Worm (Caenorhabditis elegans) whole organism, mixed stage, embryonic: Measurements from ENCODE around the gene sru-1.

Source experiments
- bed-3 ChIP-seq: fragments of 200-800 bp; sonication (Bioruptor generic); optimal IDR thresholded peaks from 3 replicates; lab custom pipeline; 2018; ENCODE audit warnings: mild to moderate bottlenecking, missing genetic modification characterization, moderate library complexity, missing compliant biosample characterization
- blmp-1 ChIP-seq: fragments of 150-350 bp; optimal IDR thresholded peaks from 2 replicates; lab custom pipeline; 2014; ENCODE audit warnings: missing biosample characterization, missing genetic modification characterization
- ceh-39 ChIP-seq: fragments of 150-350 bp; optimal IDR thresholded peaks from 2 replicates; lab custom pipeline; 2014; ENCODE audit warnings: missing biosample characterization, missing genetic modification characterization
- ceh-83 ChIP-seq: fragments of 200-800 bp; sonication (Bioruptor generic); optimal IDR thresholded peaks from 2 replicates; lab custom pipeline; 2018; ENCODE audit warnings: mild to moderate bottlenecking, missing genetic modification characterization, missing compliant biosample characterization
- ces-1 ChIP-seq: fragments of 150-350 bp; optimal IDR thresholded peaks from 2 replicates; lab custom pipeline; 2014; ENCODE audit warnings: missing biosample characterization, missing genetic modification reagents, missing genetic modification characterization
- cnd-1 ChIP-seq: fragments of 200-800 bp; sonication (Bioruptor generic); optimal IDR thresholded peaks from 2 replicates; lab custom pipeline; 2018; ENCODE audit warnings: mild to moderate bottlenecking, missing genetic modification characterization, missing compliant biosample characterization
- elt-1 ChIP-seq: sonication (generic microtip); optimal IDR thresholded peaks from 2 replicates; lab custom pipeline; 2017; ENCODE audit warnings: missing genetic modification characterization, mild to moderate bottlenecking, missing compliant biosample characterization, antibody characterized with exemption, moderate library complexity, borderline replicate concordance; ENCODE audit not compliant: insufficient read depth
- elt-3 ChIP-seq: fragments of 150-350 bp; optimal IDR thresholded peaks from 2 replicates; lab custom pipeline; 2014; ENCODE audit warnings: missing biosample characterization, missing genetic modification characterization
- flh-1 ChIP-seq: fragments of 200-800 bp; sonication (Bioruptor generic); optimal IDR thresholded peaks from 2 replicates; lab custom pipeline; 2018; ENCODE audit warnings: mild to moderate bottlenecking, missing genetic modification characterization, moderate library complexity, missing compliant biosample characterization
- ham-2 ChIP-seq: fragments of 200-800 bp; sonication (Bioruptor generic); optimal IDR thresholded peaks from 2 replicates; lab custom pipeline; 2018; ENCODE audit warnings: mild to moderate bottlenecking, missing genetic modification characterization, missing compliant biosample characterization
- hlh-1 ChIP-seq: fragments of 150-350 bp; optimal IDR thresholded peaks from 2 replicates; lab custom pipeline; 2014; ENCODE audit warnings: missing biosample characterization, missing genetic modification reagents, missing genetic modification characterization
- lin-13 ChIP-seq: fragments of 150-350 bp; optimal IDR thresholded peaks from 2 replicates; lab custom pipeline; 2014; ENCODE audit warnings: missing biosample characterization, missing genetic modification characterization
- lin-32 ChIP-seq: fragments of 200-800 bp; sonication (Bioruptor generic); optimal IDR thresholded peaks from 2 replicates; lab custom pipeline; 2018; ENCODE audit warnings: mild to moderate bottlenecking, missing genetic modification characterization, missing compliant biosample characterization
- lsy-2 ChIP-seq: fragments of 150-350 bp; optimal IDR thresholded peaks from 2 replicates; lab custom pipeline; 2014; ENCODE audit warnings: missing biosample characterization, missing genetic modification characterization
- mab-5 ChIP-seq: fragments of 150-350 bp; optimal IDR thresholded peaks from 2 replicates; lab custom pipeline; 2014; ENCODE audit warnings: missing biosample characterization, missing genetic modification characterization
- mep-1 ChIP-seq: fragments of 150-350 bp; optimal IDR thresholded peaks from 2 replicates; lab custom pipeline; 2017; ENCODE audit warnings: missing biosample characterization, missing genetic modification reagents, missing genetic modification characterization, inconsistent platforms
- mls-2 ChIP-seq: sonication (generic microtip); optimal IDR thresholded peaks from 2 replicates; lab custom pipeline; 2016; ENCODE audit warnings: mild to moderate bottlenecking, missing genetic modification characterization, moderate library complexity, missing compliant biosample characterization
- nhr-12 ChIP-seq: fragments of 150-350 bp; optimal IDR thresholded peaks from 2 replicates; lab custom pipeline; 2014; ENCODE audit warnings: missing biosample characterization, missing genetic modification characterization
- nhr-2 ChIP-seq: fragments of 150-350 bp; optimal IDR thresholded peaks from 2 replicates; lab custom pipeline; 2014; ENCODE audit warnings: missing biosample characterization, missing genetic modification characterization
- nhr-237 ChIP-seq: fragments of 150-350 bp; optimal IDR thresholded peaks from 2 replicates; lab custom pipeline; 2014; ENCODE audit warnings: missing biosample characterization, missing genetic modification characterization
- nhr-28 ChIP-seq: fragments of 150-350 bp; optimal IDR thresholded peaks from 2 replicates; lab custom pipeline; 2014; ENCODE audit warnings: missing biosample characterization, missing genetic modification characterization
- sem-2 ChIP-seq: fragments of 200-800 bp; sonication (Bioruptor generic); optimal IDR thresholded peaks from 2 replicates; lab custom pipeline; 2018; ENCODE audit warnings: mild to moderate bottlenecking, missing genetic modification characterization, missing compliant biosample characterization
- snpc-4 ChIP-seq: fragments of 150-350 bp; optimal IDR thresholded peaks from 2 replicates; lab custom pipeline; 2014; ENCODE audit warnings: missing biosample characterization, missing genetic modification characterization
- tbx-8 ChIP-seq: fragments of 200-800 bp; sonication (Bioruptor generic); optimal IDR thresholded peaks from 2 replicates; lab custom pipeline; 2018; ENCODE audit warnings: mild to moderate bottlenecking, missing genetic modification characterization, moderate library complexity, missing compliant biosample characterization
- unc-120 ChIP-seq: sonication (generic microtip); optimal IDR thresholded peaks from 2 replicates; lab custom pipeline; 2017; ENCODE audit warnings: missing genetic modification characterization, missing compliant biosample characterization; ENCODE audit not compliant: poor library complexity, severe bottlenecking
- unc-39 ChIP-seq: fragments of 150-350 bp; optimal IDR thresholded peaks from 2 replicates; lab custom pipeline; 2014; ENCODE audit warnings: missing biosample characterization, missing genetic modification characterization
- zip-8 ChIP-seq: fragments of 150-350 bp; optimal IDR thresholded peaks from 2 replicates; lab custom pipeline; 2014; ENCODE audit warnings: missing biosample characterization, missing genetic modification characterization

The sru-1 gene

DNA sequence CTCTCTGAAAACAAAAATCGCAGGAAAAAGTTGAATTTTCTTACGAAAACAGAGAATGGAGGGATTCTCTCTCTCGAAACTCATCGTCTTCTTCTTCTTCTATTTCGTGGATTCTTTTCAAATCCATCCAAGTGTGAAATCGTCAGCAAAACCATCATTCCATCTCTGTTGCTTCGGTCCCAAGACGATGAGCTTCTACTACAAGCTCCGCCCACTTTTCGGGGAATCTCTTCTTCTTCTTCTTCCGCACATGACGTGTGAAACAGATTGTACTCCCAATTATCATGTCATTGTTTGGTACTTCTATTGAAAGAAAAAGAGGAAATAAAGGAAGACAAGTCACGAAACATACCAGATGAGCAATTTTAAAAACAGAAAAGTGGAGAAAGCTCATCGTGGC is 34.7 kb downstream of the sru-1 start:
- TF ChIP-seq sem-2 (GFP tag; lab: Kevin White, UChicago) (no peak), zip-8 (tag; lab: Kevin White, UChicago) (no peak), mls-2 (tag; lab: Kevin White, UChicago) (no peak), elt-1 (tag; lab: Kevin White, UChicago) (no peak), ham-2 (GFP tag; lab: Kevin White, UChicago) (no peak)
- TF ChIP-seq, all 35 proteins: peak for 0

DNA sequence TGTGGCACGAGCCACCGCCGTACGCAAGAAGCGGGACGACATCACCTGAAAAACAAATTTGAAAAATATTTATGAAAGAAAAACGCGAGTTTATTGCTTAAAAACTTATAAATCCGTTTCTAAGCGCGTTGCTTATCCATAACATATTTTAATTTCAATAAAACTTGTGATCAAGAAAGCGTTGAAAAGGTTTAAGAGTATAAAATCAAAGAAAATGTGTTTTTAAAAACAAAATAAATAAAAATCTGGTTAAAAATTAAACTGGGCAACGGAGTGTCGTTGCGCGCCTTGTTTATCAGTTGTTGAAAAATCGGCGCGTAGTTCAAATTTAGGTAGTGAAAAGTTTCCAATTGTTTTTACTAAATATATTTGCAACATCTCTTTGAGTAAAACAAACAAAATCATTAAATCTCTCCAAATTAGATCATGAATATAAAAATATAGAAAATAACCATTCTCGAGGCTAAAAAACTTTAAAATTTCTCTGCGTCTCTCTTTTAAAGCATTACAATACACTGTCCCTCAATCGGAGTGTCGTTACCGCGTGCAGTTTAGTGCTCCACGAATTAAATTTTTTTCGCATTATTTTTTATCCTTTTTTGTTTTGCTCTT is 36.5 kb downstream of the sru-1 start, which contains the start of gene ndua-5:
Gene ndua-5, minus strand, starts transcription at position 51 of the 612 bp plus-strand sequence.
- TF ChIP-seq lsy-2 (tag; lab: Kevin White, UChicago) (peak; percentile 52), nhr-237 (tag; lab: Kevin White, UChicago) (peak; percentile 29), elt-3 (no peak), nhr-2 (no peak), lin-32 (no peak), ces-1 (peak; percentile 36), ham-2 (GFP tag; lab: Kevin White, UChicago) (no peak)

ce11 chrIV:9525682-9526416 is 37.4 kb downstream of the sru-1 start, which contains the start of gene elo-1:
TSS of gene elo-1 (plus strand) at chrIV:9526366.
- TF ChIP-seq hlh-1 (tag; lab: Kevin White, UChicago), result peak; percentile 10
- no peak for TF ChIP-seq nhr-12 (tag; lab: Kevin White, UChicago)
- no peak for TF ChIP-seq zip-8 (tag; lab: Kevin White, UChicago)
- no peak for TF ChIP-seq lin-13 (tag; lab: Kevin White, UChicago)
- no peak for TF ChIP-seq ham-2 (GFP tag; lab: Kevin White, UChicago)

DNA sequence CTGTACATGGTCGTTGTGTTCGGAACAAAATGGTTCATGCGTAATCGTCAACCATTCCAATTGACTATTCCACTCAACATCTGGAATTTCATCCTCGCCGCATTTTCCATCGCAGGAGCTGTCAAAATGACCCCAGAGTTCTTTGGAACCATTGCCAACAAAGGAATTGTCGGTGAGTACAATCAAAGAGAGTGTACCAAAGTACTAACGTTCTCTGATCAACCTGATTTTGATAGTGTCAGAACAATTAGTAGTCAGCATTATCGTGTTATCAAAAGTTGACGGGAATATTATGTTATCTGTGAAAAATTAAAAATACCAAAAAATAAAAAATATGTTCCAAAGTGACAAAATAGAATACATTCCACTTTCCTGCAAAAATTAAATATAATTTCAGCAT is 38.6 kb downstream of the sru-1 start:
- no peak for TF ChIP-seq ceh-83 (GFP tag; lab: Kevin White, UChicago)
- TF ChIP-seq ces-1, result no peak
- TF ChIP-seq nhr-28 (tag; lab: Kevin White, UChicago), result no peak
- no peak for TF ChIP-seq mls-2 (tag; lab: Kevin White, UChicago)
- TF ChIP-seq mab-5 (tag; lab: Kevin White, UChicago), result no peak
- TF ChIP-seq lin-32, result no peak
- TF ChIP-seq nhr-237 (tag; lab: Kevin White, UChicago), result no peak
- no peak for TF ChIP-seq cnd-1
- TF ChIP-seq hlh-1 (tag; lab: Kevin White, UChicago), result no peak
- TF ChIP-seq ceh-39 (tag; lab: Kevin White, UChicago), result no peak
- TF ChIP-seq elt-1 (tag; lab: Kevin White, UChicago), result no peak

DNA sequence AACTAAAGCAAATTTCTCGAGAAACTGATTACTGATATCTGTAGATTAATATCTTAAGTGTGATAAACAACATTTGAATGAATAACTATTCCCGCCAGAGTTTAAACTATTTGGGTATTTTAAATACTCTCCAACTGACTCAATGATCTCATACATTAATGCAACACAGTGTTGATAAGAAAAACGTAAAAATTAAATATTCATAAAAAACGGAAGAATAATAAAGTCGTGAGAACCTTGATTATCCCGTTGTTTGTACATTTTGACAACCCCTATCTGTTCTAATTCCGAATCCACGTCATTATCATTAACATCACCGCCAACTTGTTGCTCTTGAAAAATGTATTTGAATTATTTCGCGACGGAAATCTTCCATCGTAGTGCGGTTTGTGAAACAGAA is 41.2 kb downstream of the sru-1 start, which contains the start of gene elo-7:
Gene elo-7, plus strand, starts transcription at position 301 of the 400 bp plus-strand sequence.
- TF ChIP-seq snpc-4 (tag; lab: Kevin White, UChicago) (no peak), sem-2 (GFP tag; lab: Kevin White, UChicago) (no peak), cnd-1 (no peak), unc-120 (tag; lab: Kevin White, UChicago) (no peak), tbx-8 (GFP tag; lab: Kevin White, UChicago) (no peak), elt-1 (tag; lab: Kevin White, UChicago) (no peak), unc-39 (tag; lab: Kevin White, UChicago) (no peak), bed-3 (GFP tag; lab: Kevin White, UChicago) (no peak), nhr-12 (tag; lab: Kevin White, UChicago) (no peak), elt-3 (no peak)
- TF ChIP-seq, all 35 proteins: peak for 0

DNA sequence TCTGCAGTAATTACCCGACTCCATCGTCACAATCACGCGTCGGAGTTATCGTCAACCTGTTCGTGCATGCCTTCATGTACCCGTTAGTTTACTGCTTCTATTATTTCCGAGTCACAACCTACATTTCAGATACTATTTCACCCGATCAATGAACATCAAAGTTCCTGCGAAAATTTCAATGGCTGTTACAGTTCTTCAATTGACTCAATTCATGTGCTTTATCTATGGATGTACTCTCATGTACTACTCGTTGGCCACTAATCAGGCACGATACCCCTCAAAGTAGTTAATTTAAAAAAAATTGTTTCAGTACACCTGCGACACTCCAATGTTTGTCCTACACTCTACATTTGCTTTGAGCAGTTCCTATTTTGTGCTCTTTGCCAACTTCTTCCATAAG is 42.4 kb downstream of the sru-1 start:
- no peak for TF ChIP-seq mep-1 (tag; lab: Kevin White, UChicago)
- no peak for TF ChIP-seq lsy-2 (tag; lab: Kevin White, UChicago)
- no peak for TF ChIP-seq blmp-1 (tag; lab: Kevin White, UChicago)
- TF ChIP-seq ces-1, result no peak
- TF ChIP-seq ceh-83 (GFP tag; lab: Kevin White, UChicago), result no peak
- TF ChIP-seq flh-1 (GFP tag; lab: Kevin White, UChicago), result no peak
- TF ChIP-seq lin-13 (tag; lab: Kevin White, UChicago), result no peak
- no peak for TF ChIP-seq ceh-39 (tag; lab: Kevin White, UChicago)
- no peak for TF ChIP-seq nhr-237 (tag; lab: Kevin White, UChicago)
- TF ChIP-seq, all 35 proteins: peak for 0
